Worm (Caenorhabditis elegans) whole organism, L3 larva: ENCODE data around the gene F26C11.3.

Source experiments
- R02D3.7 ChIP-seq: fragments of 150-350 bp; optimal IDR thresholded peaks from 2 replicates; lab custom pipeline; 2014; ENCODE audit warnings: missing biosample characterization, missing genetic modification characterization
- ZK546.5 ChIP-seq: sonication (generic microtip); optimal IDR thresholded peaks from 2 replicates; lab custom pipeline; 2017; ENCODE audit warnings: missing biosample characterization, missing genetic modification characterization
- ama-1 ChIP-seq: fragments of 150-350 bp; optimal IDR thresholded peaks from 2 replicates; lab custom pipeline; 2018
- ceh-16 ChIP-seq: sonication (generic microtip); optimal IDR thresholded peaks from 2 replicates; lab custom pipeline; 2017; ENCODE audit warnings: missing biosample characterization, missing genetic modification characterization
- ceh-28 ChIP-seq: fragments of 150-350 bp; optimal IDR thresholded peaks from 2 replicates; lab custom pipeline; 2014; ENCODE audit warnings: missing biosample characterization, missing genetic modification reagents, missing genetic modification characterization
- ceh-82 ChIP-seq: fragments of 150-350 bp; optimal IDR thresholded peaks from 2 replicates; lab custom pipeline; 2014; ENCODE audit warnings: missing biosample characterization, missing genetic modification characterization
- ceh-9 ChIP-seq: sonication (generic microtip); optimal IDR thresholded peaks from 2 replicates; lab custom pipeline; 2018; ENCODE audit warnings: missing biosample characterization, missing genetic modification characterization
- daf-12 ChIP-seq: fragments of 150-350 bp; optimal IDR thresholded peaks from 2 replicates; lab custom pipeline; 2014; ENCODE audit warnings: missing biosample characterization, missing genetic modification reagents, missing genetic modification characterization
- egl-5 ChIP-seq: fragments of 150-350 bp; optimal IDR thresholded peaks from 2 replicates; lab custom pipeline; 2017; ENCODE audit warnings: missing biosample characterization, missing genetic modification reagents, missing genetic modification characterization, inconsistent platforms
- elt-1 ChIP-seq: fragments of 150-350 bp; optimal IDR thresholded peaks from 2 replicates; lab custom pipeline; 2014; ENCODE audit warnings: missing biosample characterization, missing genetic modification characterization
- elt-2 ChIP-seq: sonication (generic microtip); optimal IDR thresholded peaks from 2 replicates; lab custom pipeline; 2016; ENCODE audit warnings: missing genetic modification reagents, mild to moderate bottlenecking, missing genetic modification characterization, missing compliant biosample characterization
- eor-1 ChIP-seq, 2 experiments: fragments of 150-350 bp; optimal IDR thresholded peaks; 2 replicates each; lab custom pipeline; 2014 to 2018; ENCODE audit warnings: missing biosample characterization in 2 of 2, missing genetic modification characterization in 2 of 2
- fkh-10 ChIP-seq: sonication (generic microtip); optimal IDR thresholded peaks from 2 replicates; lab custom pipeline; 2017; ENCODE audit warnings: missing biosample characterization, missing genetic modification reagents, missing genetic modification characterization
- fkh-2 ChIP-seq: fragments of 150-350 bp; optimal IDR thresholded peaks from 2 replicates; lab custom pipeline; 2014; ENCODE audit warnings: missing biosample characterization, missing genetic modification reagents, missing genetic modification characterization
- fos-1 ChIP-seq: fragments of 150-350 bp; optimal IDR thresholded peaks from 2 replicates; lab custom pipeline; 2014; ENCODE audit warnings: missing biosample characterization, missing genetic modification characterization
- hmg-11 ChIP-seq: sonication (generic microtip); optimal IDR thresholded peaks from 2 replicates; lab custom pipeline; 2016; ENCODE audit warnings: missing genetic modification characterization, missing compliant biosample characterization
- lin-15B ChIP-seq: fragments of 150-350 bp; optimal IDR thresholded peaks from 2 replicates; lab custom pipeline; 2014; ENCODE audit warnings: missing biosample characterization, missing genetic modification characterization
- lin-39 ChIP-seq: fragments of 150-350 bp; optimal IDR thresholded peaks from 2 replicates; lab custom pipeline; 2018; ENCODE audit warnings: missing biosample characterization, missing genetic modification reagents, missing genetic modification characterization
- lsy-12 ChIP-seq: sonication (generic microtip); optimal IDR thresholded peaks from 2 replicates; lab custom pipeline; 2016; ENCODE audit warnings: mild to moderate bottlenecking, missing genetic modification characterization, missing compliant biosample characterization
- mml-1 ChIP-seq: fragments of 150-350 bp; sonication (generic microtip); optimal IDR thresholded peaks from 3 replicates; lab custom pipeline; 2014; ENCODE audit warnings: missing biosample characterization, missing genetic modification characterization
- nfya-1 ChIP-seq: sonication (generic microtip); optimal IDR thresholded peaks from 2 replicates; lab custom pipeline; 2017; ENCODE audit warnings: missing genetic modification characterization, mild to moderate bottlenecking, missing compliant biosample characterization, antibody characterized with exemption, moderate library complexity; ENCODE audit not compliant: insufficient read depth
- nhr-11 ChIP-seq: fragments of 150-350 bp; optimal IDR thresholded peaks from 2 replicates; lab custom pipeline; 2014; ENCODE audit warnings: missing biosample characterization, missing genetic modification characterization
- nhr-12 ChIP-seq: fragments of 150-350 bp; optimal IDR thresholded peaks from 2 replicates; lab custom pipeline; 2014; ENCODE audit warnings: missing biosample characterization, missing genetic modification characterization
- nhr-23 ChIP-seq: fragments of 150-350 bp; optimal IDR thresholded peaks from 2 replicates; lab custom pipeline; 2014; ENCODE audit warnings: missing biosample characterization, missing genetic modification reagents, missing genetic modification characterization
- nhr-237 ChIP-seq: fragments of 150-350 bp; optimal IDR thresholded peaks from 2 replicates; lab custom pipeline; 2014; ENCODE audit warnings: missing biosample characterization, missing genetic modification characterization
- nhr-25 ChIP-seq: sonication (generic microtip); optimal IDR thresholded peaks from 2 replicates; lab custom pipeline; 2017; ENCODE audit warnings: missing biosample characterization, missing genetic modification characterization
- nhr-28 ChIP-seq: fragments of 150-350 bp; optimal IDR thresholded peaks from 2 replicates; lab custom pipeline; 2014; ENCODE audit warnings: missing biosample characterization, missing genetic modification characterization
- nhr-67 ChIP-seq: fragments of 150-350 bp; optimal IDR thresholded peaks from 2 replicates; lab custom pipeline; 2014; ENCODE audit warnings: missing biosample characterization, missing genetic modification characterization
- nhr-76 ChIP-seq: fragments of 150-350 bp; sonication (generic microtip); optimal IDR thresholded peaks from 5 replicates; lab custom pipeline; 2014; ENCODE audit warnings: missing biosample characterization, missing genetic modification characterization
- nhr-77 ChIP-seq: fragments of 150-350 bp; optimal IDR thresholded peaks from 2 replicates; lab custom pipeline; 2014; ENCODE audit warnings: missing biosample characterization, missing genetic modification characterization
- pha-4 ChIP-seq: fragments of 150-350 bp; optimal IDR thresholded peaks from 2 replicates; lab custom pipeline; 2014; ENCODE audit warnings: missing biosample characterization, missing genetic modification reagents, missing genetic modification characterization
- pqm-1 ChIP-seq: fragments of 150-350 bp; optimal IDR thresholded peaks from 2 replicates; lab custom pipeline; 2017; ENCODE audit warnings: missing biosample characterization, missing genetic modification characterization, inconsistent platforms
- sea-2 ChIP-seq: fragments of 150-350 bp; sonication (generic microtip); optimal IDR thresholded peaks from 4 replicates; lab custom pipeline; 2014; ENCODE audit warnings: missing biosample characterization, missing genetic modification reagents, missing genetic modification characterization
- skn-1 ChIP-seq: fragments of 150-350 bp; optimal IDR thresholded peaks from 2 replicates; lab custom pipeline; 2014; ENCODE audit warnings: missing biosample characterization, missing genetic modification characterization
- tbx-2 ChIP-seq: sonication (generic microtip); optimal IDR thresholded peaks from 2 replicates; lab custom pipeline; 2016; ENCODE audit warnings: mild to moderate bottlenecking, missing genetic modification characterization, missing compliant biosample characterization
- unc-39 ChIP-seq: sonication (generic microtip); optimal IDR thresholded peaks from 4 replicates; lab custom pipeline; 2017; ENCODE audit warnings: missing biosample characterization, missing genetic modification characterization
- unc-62 ChIP-seq: fragments of 150-350 bp; sonication (generic microtip); optimal IDR thresholded peaks from 4 replicates; lab custom pipeline; 2014; ENCODE audit warnings: missing biosample characterization, missing genetic modification reagents, missing genetic modification characterization
- zag-1 ChIP-seq: fragments of 150-350 bp; optimal IDR thresholded peaks from 2 replicates; lab custom pipeline; 2014; ENCODE audit warnings: missing biosample characterization, missing genetic modification characterization
- ztf-11 ChIP-seq: fragments of 150-350 bp; optimal IDR thresholded peaks from 2 replicates; lab custom pipeline; 2014; ENCODE audit warnings: missing biosample characterization, missing genetic modification characterization
- ztf-4 ChIP-seq: fragments of 150-350 bp; optimal IDR thresholded peaks from 2 replicates; lab custom pipeline; 2014; ENCODE audit warnings: missing biosample characterization, missing genetic modification characterization

F26C11.3 gene

ce11 chrII:9917904-9918303 is 3.0 kb upstream of the F26C11.3 start, which contains the start of gene C05C10.8:
Gene C05C10.8, minus strand, starts transcription at chrII:9918004.
- no peak for TF ChIP-seq pqm-1
- no peak for TF ChIP-seq ceh-16 (tag; lab: Kevin White, UChicago)
- no peak for TF ChIP-seq tbx-2
- no peak for TF ChIP-seq sea-2
- TF ChIP-seq fos-1 (tag; lab: Kevin White, UChicago): no peak
- TF ChIP-seq lin-15B (tag; lab: Kevin White, UChicago): no peak

ce11 chrII:9916177-9916576 is 1.3 kb upstream of the F26C11.3 start, which contains the start of gene F26C11.4:
Gene F26C11.4, minus strand, starts transcription at chrII:9916277.
- TF ChIP-seq elt-1 (no peak), zag-1 (tag; lab: Kevin White, UChicago) (no peak), fkh-2 (tag; lab: Kevin White, UChicago) (no peak), nhr-25 (tag; lab: Kevin White, UChicago) (no peak), ceh-16 (tag; lab: Kevin White, UChicago) (no peak), ceh-82 (tag; lab: Kevin White, UChicago) (no peak), pha-4 (tag; lab: Kevin White, UChicago) (no peak)

DNA sequence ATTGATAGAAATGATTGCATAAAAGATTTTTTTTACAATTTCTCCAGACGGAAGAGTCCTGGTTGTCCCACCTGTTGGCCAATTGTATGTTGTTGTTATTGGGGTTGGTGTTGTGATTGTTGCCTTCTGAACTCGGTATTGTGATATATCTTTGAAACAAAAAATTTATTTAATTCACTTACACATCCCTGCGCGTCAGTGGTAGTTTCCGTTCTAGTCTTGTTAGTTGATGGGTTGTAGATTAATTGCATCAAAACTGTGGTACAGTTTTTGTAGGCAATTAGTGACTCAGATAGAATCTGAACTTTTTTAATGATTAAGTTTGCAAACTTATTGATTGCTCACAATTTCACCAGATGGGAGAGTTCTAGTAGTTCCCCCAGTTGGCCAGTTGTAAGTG is 10.4 kb downstream of the F26C11.3 start:
- TF ChIP-seq ceh-28 (tag; lab: Kevin White, UChicago): no peak
- TF ChIP-seq, all 47 proteins: peak for 0

DNA sequence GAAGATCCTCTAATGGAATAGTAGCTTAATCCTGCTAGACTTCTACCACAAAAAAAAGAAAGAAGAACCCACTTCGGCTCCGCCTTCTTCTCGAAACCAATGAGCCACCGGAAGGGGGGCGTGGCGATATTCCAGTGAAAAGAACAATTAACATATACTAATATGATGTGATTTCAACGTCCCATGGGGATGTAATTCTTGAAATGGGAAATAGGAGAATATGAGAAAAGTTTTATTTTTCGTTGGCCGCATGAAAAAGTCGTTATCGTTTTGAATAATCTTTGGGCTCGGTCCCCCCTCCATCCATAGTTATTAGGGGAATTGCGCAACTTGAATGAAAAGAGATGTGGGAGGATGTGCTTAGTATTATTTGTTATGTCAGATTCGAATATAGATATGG is 14.6 kb downstream of the F26C11.3 start, which contains the start of gene unc-4:
unc-4 (minus strand) TSS at position 101 of the 400 bp plus-strand sequence.
- TF ChIP-seq ceh-82 (tag; lab: Kevin White, UChicago) (no peak), elt-1 (peak; percentile 4)

- TF ChIP-seq R02D3.7 (tag; lab: Kevin White, UChicago) (no peak), ztf-4 (no peak), unc-39 (no peak), ztf-11 (tag; lab: Kevin White, UChicago) (no peak), skn-1 (no peak), egl-5 (no peak), nhr-11 (tag; lab: Kevin White, UChicago) (no peak), nhr-28 (tag; lab: Kevin White, UChicago) (no peak), daf-12 (tag; lab: Kevin White, UChicago) (no peak), nhr-237 (tag; lab: Kevin White, UChicago) (no peak), nhr-12 (tag; lab: Kevin White, UChicago) (no peak), nhr-23 (no peak)
These were observed 16.2 kb downstream of the F26C11.3 start for ce11 chrII:9898744-9899143.

ce11 chrII:9895173-9895572 is 19.7 kb downstream of the F26C11.3 start:
- TF ChIP-seq nhr-77 (no peak), pqm-1 (peak; percentile 58), elt-2 (tag; lab: Kevin White, UChicago) (peak; percentile 72), ceh-9 (no peak), hmg-11 (tag; lab: Kevin White, UChicago) (no peak), zag-1 (tag; lab: Kevin White, UChicago) (no peak), unc-62 (no peak), nhr-76 (no peak), ama-1 (lab: Kevin White, UChicago) (no peak), sea-2 (no peak), nhr-28 (tag; lab: Kevin White, UChicago) (no peak)

ce11 chrII:9894435-9894834 is 20.5 kb downstream of the F26C11.3 start, which contains the start of gene F26C11.1:
Gene F26C11.1, plus strand, starts transcription at chrII:9894735.
- TF ChIP-seq ceh-9 (no peak), fkh-10 (GFP tag; lab: Kevin White, UChicago) (no peak), nhr-67 (no peak), ZK546.5 (no peak), hmg-11 (tag; lab: Kevin White, UChicago) (no peak), fos-1 (tag; lab: Kevin White, UChicago) (no peak), nfya-1 (tag; lab: Kevin White, UChicago) (no peak), ceh-28 (tag; lab: Kevin White, UChicago) (no peak), mml-1 (tag; lab: Kevin White, UChicago) (no peak), ztf-11 (tag; lab: Kevin White, UChicago) (no peak), ceh-16 (tag; lab: Kevin White, UChicago) (no peak), nhr-23 (no peak), lin-39 (no peak), lsy-12 (tag; lab: Kevin White, UChicago) (no peak), eor-1 (tag; optimal IDR thresholded peaks at IDR 0.05; lab: Kevin White, UChicago) (no peak), egl-5 (no peak), ztf-4 (no peak)
